Worm (Caenorhabditis elegans) whole organism, L2 larva: ENCODE results near the gene xbx-4.

Experiments used
- aly-2 ChIP-seq: fragments of 150-350 bp; optimal IDR thresholded peaks from 2 replicates; lab custom pipeline; 2014; ENCODE audit warnings: missing biosample characterization, missing genetic modification characterization
- ama-1 ChIP-seq: fragments of 150-350 bp; optimal IDR thresholded peaks from 2 replicates; lab custom pipeline; 2018; ENCODE audit warnings: inconsistent platforms
- elt-1 ChIP-seq: fragments of 150-350 bp; optimal IDR thresholded peaks from 2 replicates; lab custom pipeline; 2014; ENCODE audit warnings: missing biosample characterization, missing genetic modification characterization

DNA sequence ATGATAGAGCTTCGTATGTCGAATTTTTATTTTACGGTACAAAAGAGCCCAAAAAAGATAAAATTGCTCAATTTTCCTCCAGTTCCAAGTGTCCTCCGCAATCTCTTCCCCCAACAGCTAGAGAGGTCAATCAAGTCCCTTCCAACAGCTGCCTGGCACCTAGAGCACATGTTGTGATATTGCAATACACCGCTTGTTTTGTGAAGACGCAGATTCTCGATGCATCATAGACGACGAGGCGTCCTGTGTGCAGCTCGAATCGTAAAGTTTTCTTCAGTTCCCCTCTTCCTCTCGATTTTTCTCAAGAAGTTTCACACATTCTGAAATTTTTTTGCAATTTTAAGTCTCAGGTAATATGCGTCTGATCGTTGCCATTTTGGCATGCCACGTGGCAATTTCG is 22.2 kb downstream of the xbx-4 start, which contains the start of gene test-1:
- no peak for TF ChIP-seq aly-2 (tag; lab: Kevin White, UChicago)
- TF ChIP-seq elt-1 (tag; lab: Kevin White, UChicago), result no peak
- no peak for TF ChIP-seq ama-1 (lab: Kevin White, UChicago)
